Fruit fly (Drosophila melanogaster): ENCODE measurements around the gene yellow-f2.

yellow-f2 gene

DNA sequence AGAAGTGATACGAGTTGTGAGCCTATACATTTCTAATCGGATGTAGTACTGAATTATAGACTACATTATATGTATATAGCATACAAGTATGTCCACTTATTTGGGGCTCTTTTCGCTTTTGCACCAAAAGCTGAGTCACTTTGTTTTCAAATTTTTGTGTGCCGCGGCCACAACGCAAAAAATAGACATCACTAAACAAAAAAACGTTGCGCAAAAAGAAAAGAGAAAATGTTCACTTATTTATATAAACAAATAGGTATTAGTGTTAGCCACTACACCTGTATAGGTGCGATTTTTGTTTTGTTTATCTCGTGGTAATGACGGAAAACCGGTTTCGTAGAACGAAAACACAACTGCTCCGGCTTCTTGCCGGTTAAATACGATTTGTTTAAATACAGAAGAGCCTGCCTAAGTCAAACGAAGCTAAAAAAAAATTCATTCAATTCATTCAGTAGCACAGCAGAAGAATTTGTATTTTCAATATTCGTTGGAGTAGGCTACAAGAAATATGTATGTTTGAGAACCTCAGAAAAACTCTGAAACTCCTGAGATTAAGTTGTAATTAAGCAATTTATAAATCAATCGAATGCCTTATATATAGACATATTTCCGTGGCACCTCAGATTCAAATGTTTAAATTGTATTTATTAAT is 11.8 kb downstream of the yellow-f2 start:
- peak; percentile 53 for TF ChIP-seq noc (tag; optimal IDR thresholded peaks at IDR 0.05)

DNA sequence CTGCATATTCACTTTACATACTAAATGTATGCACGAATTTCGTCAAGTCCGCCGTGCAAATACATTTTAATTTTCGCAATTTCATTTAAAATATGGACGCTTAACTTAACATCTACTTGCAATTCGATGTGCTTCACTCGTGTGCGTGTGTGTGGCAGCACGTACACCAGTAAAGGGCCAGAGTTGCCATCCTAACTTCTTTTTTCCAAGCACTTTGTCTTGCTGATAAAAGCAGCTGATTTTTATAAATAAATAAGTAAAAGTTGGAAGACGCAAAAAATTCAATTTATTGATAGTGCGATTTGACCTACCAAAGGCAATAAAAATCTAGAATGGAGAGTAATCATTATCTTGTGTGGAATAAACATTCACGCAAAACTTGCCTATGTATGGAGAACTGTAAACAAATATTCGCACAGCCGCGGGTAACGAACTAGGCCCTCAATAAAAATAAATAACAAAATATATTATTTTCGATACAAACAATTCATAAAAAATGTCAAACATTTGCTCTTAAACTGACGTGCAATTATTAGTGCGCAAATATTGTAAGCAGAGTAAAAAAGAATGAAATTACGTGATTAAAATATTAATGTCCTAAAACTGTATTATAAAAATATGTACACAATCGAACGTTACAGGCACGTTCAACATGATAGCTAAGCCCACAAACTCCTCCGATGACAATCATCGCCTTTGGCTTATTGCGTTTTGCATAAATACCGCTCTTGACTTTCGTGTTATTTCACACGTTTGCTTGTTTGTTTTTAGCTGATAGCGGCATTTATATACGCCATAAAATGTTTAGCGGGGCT is 12.6 kb downstream of the yellow-f2 start:
- peak; percentile 94 for TF ChIP-seq noc (tag; optimal IDR thresholded peaks at IDR 0.05)

DNA sequence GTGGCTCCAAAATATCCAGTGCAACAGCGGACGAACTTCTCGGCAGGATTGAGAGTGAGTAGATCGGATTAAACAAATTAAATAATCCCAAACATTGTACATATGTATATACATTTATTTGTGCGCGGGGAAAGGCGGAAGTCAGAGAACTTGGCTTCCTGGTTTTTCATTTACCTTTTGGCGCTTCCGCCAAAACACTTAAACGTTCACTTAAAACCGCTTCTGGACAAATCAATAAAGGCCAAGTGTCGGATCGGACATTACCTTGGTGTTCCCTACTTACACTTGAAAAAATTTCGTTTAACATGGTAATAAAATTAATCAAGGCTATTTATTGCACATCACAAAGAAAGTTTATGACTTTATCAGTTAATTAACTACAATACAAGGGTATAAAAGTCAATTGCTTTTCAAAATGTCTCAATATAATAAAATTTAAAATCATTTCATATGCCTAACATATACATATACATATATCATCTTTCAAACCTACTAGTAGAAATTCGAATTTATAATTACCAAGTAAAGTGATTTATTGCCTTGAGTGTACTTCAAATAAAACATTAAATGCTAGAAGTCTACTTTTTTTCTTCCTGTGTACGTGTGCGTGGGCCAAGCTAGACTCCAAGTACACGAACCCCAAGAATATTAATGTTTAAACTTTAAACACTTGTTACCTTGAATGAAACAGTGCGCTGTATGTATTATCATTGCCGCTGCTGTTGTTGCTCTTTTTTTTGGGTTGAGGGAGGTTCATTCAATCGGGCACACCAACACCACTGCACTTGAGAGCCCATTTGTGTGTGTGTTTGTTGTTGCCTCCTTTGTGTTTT is 13.4 kb downstream of the yellow-f2 start:
- TF ChIP-seq noc (tag; optimal IDR thresholded peaks at IDR 0.05): peak; percentile 0

DNA sequence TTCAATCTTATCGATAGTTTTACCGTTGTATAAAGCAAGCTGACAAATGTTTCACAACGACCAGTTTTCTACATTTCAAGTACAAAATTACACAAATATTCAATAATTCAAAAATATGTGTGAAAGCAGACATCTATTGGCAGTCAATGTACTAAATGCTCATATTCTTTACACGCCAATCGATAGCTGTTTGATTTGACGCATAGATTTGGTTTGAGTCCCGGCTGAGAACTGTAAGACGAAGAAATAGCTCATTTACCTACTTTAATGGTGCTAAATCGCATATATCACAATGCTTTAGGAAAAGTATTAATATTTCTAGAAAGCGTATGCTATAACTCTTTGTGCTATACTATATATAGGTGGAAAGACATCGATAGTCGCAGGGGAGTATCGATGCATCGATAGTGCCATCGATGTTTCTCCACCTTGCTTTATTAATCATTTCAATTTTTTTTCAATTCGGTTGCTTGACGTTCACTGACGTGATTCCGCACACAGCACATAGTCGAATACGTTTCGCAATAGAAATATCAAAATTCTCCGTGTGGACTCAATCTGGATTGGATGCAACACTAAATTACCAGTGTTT is 14.2 kb downstream of the yellow-f2 start, which contains the start of gene Paip2:
Gene Paip2, plus strand, starts transcription at position 165 of the 592 bp plus-strand sequence.
- no peak for TF ChIP-seq noc (tag; optimal IDR thresholded peaks at IDR 0.05)

DNA sequence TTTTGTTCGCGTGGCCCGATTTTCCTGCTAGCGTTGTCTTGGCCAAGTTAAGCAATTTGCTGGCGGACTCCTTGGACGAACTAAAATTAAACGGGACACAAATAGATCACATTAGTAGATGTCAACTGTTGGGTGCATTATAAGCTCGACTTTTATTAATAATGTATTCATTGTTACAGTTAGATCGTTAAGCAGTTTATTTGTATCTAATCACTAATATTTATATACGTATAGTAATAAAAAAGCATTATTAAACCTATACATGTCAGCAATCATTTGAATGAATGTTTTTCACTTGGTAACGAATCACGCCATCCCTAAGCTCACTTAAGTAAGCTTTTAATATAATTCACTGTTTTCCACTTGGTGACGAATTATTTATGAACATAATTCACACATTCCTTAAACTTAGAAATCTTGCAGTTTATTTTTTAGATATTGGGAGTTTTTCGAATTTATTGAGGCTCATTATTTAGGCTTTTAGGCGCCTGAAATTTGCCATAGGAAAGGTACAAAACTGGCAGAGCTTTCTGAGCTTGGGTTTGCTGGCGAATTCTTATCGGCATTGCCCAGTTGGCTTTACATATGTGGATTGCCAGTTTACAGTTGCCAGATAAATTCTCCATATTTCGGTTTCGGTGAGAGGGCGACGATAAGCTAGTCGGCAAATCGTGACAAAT is 17.4 kb downstream of the yellow-f2 start, which contains the start of the genes CG7381 and CG7091:
Gene CG7381, minus strand, starts transcription at position 101 of the 680 bp plus-strand sequence.
Gene CG7091, plus strand, starts transcription at position 630 of the 680 bp plus-strand sequence.
- no peak for TF ChIP-seq noc (tag; optimal IDR thresholded peaks at IDR 0.05)

DNA sequence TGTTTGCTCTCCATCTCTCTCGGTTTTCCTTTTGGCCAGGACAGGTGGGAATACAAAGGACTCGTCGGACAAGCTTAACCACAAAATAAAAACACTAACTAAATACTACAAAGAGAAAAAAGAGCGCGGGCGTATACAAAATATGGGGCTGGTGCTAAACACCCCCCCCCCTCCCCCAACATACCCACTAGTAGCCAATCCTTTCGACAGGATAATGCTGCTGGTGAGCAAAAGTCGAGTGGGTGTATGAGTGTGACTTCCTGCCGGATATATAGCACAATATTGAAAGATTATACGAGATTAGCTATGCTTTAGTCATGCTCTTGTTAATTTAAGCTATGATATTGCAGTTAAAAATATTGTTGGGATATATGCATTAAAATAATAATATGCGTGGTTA is 19.7 kb downstream of the yellow-f2 start:
- no peak for TF ChIP-seq noc (tag; optimal IDR thresholded peaks at IDR 0.05)

DNA sequence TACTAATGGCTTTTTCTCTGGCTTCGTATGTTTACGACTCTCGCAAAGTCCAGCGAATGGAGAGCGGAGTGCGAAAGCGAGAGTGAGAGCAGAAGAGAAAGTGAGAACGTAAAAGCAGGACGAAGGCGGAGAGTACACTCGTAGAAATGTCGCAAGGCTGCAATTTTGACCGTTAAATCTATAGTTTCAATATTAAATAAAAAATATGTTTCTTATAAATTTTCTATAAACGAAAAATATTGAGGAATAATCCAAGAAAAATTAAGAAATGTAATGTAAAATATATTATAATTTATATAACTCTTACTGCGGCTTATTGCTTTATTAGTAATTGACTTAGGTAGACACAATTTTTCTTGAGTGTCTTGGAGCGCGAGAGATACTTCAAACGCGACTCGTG is 20.5 kb downstream of the yellow-f2 start:
- no peak for TF ChIP-seq noc (tag; optimal IDR thresholded peaks at IDR 0.05)

DNA sequence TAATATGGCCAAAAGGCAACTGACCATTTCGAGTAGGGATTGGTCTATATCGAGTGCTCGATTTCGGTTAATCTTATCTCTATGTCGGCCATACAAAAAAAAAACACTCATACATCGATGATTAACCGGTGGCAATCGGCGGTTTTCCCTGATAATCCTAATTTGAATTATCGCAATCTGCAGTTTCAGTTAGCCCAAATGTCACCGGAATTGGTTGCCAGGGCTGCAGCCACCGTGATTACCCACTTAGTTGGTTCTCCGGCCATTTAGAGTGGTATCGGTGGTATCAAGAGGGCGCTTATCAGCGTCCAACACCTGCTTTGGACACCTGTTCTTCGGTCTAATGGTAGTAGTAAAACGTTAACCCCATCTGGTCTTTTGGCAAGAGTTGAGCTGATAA is 22.8 kb downstream of the yellow-f2 start:
- no peak for TF ChIP-seq noc (tag; optimal IDR thresholded peaks at IDR 0.05)

DNA sequence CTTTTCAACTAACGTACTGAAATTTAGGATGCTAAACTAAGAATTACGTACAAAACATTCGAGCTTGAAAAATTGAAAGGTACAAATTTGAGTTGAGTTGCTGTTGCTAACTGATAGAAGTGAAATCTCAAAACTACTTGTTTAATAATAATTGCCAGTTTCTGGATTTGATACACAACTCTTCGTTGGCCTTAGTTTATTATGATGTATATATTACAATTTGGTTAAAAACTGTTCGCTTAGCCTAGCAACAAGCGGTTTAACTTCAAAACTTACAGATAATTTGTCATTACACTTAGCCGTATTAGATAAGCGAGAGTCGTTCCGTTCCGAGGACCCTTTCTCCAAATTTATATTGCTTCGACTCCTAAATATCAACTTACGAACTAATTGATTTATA is 27.3 kb downstream of the yellow-f2 start, which contains the start of the genes CG14384 and grsm:
Gene CG14384, minus strand, starts transcription at position 101 of the 400 bp plus-strand sequence.
Gene grsm, minus strand, starts transcription at position 101 of the 400 bp plus-strand sequence.
- no peak for TF ChIP-seq noc (tag; optimal IDR thresholded peaks at IDR 0.05)

DNA sequence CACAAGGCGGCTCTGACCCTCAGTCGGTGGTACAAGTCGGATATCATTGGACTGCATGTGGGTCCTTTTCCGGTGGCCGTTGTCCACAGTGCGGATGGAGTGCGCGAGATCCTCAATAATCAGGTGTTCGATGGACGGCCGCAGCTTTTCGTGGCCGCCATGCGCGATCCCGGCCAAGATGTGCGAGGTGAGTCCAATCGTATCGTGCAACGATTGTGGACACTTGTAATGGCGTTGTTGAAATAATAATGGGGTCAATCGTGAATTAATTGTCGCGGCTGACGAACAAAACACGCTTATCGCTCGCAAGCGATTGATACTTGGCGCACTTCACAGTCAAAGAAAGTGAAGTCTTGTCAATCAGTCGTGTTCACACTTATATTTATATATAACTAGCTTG is 30.9 kb downstream of the yellow-f2 start:
- TF ChIP-seq noc (tag; optimal IDR thresholded peaks at IDR 0.05): no peak

DNA sequence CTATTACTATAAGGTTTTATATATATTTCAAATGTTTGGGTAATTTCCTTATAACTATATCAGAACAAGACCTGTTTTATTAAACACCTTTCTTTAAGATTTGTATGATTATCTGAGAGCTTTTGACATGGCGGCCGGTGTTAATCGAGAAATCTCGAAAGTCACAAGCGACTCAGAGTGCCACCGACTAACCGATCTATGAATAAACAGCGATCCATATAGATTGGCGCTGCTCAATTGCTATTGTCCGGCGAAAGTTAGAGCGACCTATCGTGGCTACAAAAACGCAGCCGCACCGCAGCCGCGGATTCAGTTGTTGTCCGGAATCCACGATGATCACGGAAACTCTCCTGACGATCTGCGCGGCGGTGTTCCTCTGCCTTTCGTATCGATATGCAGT is 31.5 kb downstream of the yellow-f2 start, which contains the start of gene Cyp304a1:
Gene Cyp304a1, plus strand, starts transcription at position 301 of the 400 bp plus-strand sequence.
- no peak for TF ChIP-seq noc (tag; optimal IDR thresholded peaks at IDR 0.05)

DNA sequence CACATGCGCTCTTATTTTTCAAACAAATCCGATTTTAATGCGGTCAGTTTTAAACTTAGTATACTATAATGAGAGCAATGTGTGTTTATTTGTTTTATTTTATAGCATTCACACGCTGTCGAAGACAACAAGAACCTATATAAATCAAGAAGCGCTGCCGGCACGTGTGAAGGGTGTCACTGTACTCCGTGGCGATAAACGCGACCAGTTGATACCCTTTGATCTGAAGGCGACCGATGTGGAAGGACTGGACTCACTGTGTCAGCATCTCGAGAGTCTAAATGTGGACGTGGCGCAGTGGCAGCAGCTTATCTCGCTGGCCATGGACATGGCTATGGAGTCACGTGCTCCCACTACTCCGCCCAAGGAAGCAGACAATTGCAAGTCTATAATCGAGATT is 32.3 kb downstream of the yellow-f2 start:
- TF ChIP-seq noc (tag; optimal IDR thresholded peaks at IDR 0.05): no peak

DNA sequence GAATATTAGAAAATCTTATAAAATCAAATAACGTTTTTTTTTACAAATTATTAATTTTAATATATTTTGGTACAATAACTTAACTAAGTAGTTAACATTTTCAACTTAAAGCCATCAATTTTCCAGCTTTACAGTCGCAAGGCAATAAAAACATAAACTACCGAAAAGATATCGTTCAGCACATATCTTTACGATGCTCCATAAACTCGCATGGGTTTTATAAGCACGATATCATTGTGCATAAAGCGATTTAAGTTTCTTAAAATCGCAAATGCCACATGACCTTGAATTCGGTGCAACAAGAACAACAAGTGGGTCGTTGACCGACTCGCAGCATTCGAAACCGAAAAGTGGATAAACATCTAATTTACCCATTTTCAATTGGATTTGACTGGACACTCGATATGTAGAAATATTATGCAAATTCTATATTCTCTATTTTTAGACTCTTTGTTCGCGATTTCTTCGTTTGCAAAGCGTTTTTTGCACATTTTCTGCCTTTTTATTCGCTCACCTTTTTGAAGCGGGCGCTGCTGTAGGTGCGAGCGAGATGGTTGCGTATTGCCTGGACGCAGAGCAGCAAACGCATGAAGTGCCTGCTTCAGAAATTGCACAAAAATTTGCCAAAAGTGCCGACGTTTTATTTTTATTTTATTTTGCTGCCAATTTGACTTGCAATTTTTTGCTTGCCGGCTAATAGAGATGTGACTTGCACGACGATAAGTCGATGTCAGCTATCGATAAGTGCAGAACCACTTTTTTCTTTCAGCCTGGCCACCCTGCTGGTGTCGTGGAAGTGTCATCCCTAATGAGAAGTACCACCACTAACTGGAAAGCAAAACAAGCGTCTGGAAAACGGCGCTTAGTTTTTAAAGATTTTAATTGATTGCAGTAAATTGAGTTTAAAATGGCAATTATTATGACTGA is 33.8 kb downstream of the yellow-f2 start, which contains the start of gene Spc25:
Gene Spc25, plus strand, starts transcription at position 817 of the 927 bp plus-strand sequence.
- TF ChIP-seq noc (tag; optimal IDR thresholded peaks at IDR 0.05): no peak

DNA sequence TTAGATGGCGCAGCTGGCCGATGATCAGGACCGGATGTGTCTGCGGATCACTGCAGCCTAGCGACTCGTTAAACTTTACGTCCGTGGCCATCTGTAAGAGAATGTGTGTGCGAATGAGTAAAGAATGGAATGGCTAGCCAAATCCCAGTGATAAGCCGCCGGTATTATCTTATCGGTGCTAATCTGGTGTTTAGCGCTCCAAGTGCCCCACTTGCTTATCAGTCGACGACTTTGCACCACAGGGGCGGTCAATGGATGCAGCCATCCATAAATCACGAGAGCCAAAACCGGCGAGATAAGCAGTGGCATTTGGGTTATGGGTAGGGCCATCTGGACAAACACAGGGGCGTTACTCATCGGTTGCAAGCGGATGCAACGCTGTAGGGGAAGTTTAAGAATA is 34.7 kb downstream of the yellow-f2 start:
- peak; percentile 55 for TF ChIP-seq noc (tag; optimal IDR thresholded peaks at IDR 0.05)
